Fruit fly (Drosophila melanogaster): ENCODE measurements around the gene dos.

The dos gene

DNA sequence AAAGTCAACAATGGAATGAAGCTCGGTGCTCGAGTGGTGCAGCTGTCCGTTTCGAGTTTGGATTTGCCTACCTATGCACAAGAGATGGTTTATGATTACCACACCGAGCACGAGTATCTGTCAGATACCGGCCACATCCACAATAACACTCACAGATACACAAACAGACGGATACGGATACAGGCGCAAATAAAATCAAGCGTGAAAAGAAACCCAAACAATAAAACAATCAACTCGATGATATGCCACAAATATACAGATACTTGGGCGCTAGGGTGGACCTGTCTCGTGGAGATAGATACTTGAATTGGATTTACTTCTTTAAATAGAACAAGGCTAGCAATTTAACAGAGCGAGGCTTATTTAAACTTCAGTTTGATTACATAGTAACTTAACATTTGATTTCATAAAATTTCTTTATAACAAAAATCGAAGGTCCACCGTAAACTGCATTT lies 18.9 kb upstream of the dos start (continued):
- TF ChIP-seq HLH3B (GFP tag; IDR thresholded peaks at IDR 0.05) (peak; percentile 52; the same call in 1 of the 2 replicates), nom (GFP tag; optimal IDR thresholded peaks at IDR 0.05) (peak; percentile 73), pnt (GFP tag; optimal IDR thresholded peaks at IDR 0.05) (no peak), unc-4 (GFP tag; IDR thresholded peaks at IDR 0.05; ENCODE audit: partially characterized antibody) (no peak), Scr (GFP tag; IDR thresholded peaks at IDR 0.05; ENCODE audit: partially characterized antibody) (no peak), Taf1 (GFP tag; IDR thresholded peaks at IDR 0.05) (no peak), sisA (GFP tag; IDR thresholded peaks at IDR 0.05) (peak; percentile 18; the same call in 1 of the 2 replicates), sens (GFP tag) (peak; percentile 86), emc (GFP tag; optimal IDR thresholded peaks at IDR 0.05) (no peak), CG8924 (tag; optimal IDR thresholded peaks at IDR 0.05) (peak; percentile 44), CG12155 (GFP tag; optimal IDR thresholded peaks at IDR 0.05) (no peak), PHDP (tag; optimal IDR thresholded peaks at IDR 0.05) (peak; percentile 65), dysf (GFP tag; IDR thresholded peaks at IDR 0.05) (peak; percentile 59; the same call in 1 of the 3 replicates), CG4328 (GFP tag; optimal IDR thresholded peaks at IDR 0.05) (no peak), CG12391 (tag; optimal IDR thresholded peaks at IDR 0.05) (peak; percentile 60), ci (GFP tag; IDR thresholded peaks at IDR 0.05) (peak; percentile 85), E2f1 (GFP tag; IDR thresholded peaks at IDR 0.05) (no peak), Stat92E (GFP tag; optimal IDR thresholded peaks at IDR 0.05) (no peak), CG15073 (GFP tag; optimal IDR thresholded peaks at IDR 0.05) (no peak), Bgb (GFP tag; IDR thresholded peaks at IDR 0.05; ENCODE audit: partially characterized antibody) (no peak), tup (GFP tag; optimal IDR thresholded peaks at IDR 0.05) (no peak), CoRest (tag; optimal IDR thresholded peaks at IDR 0.05) (peak; percentile 31), lab (GFP tag; optimal IDR thresholded peaks at IDR 0.05) (peak; percentile 70), CG6254 (GFP tag; optimal IDR thresholded peaks at IDR 0.05) (peak; percentile 57), CG8359 (GFP tag; optimal IDR thresholded peaks at IDR 0.05; ENCODE audit: borderline replicate concordance) (no peak), gcm (GFP tag; optimal IDR thresholded peaks at IDR 0.05) (peak; percentile 55), Spps (tag; optimal IDR thresholded peaks at IDR 0.05) (peak; percentile 26), CG31441 (GFP tag; IDR thresholded peaks at IDR 0.05) (peak; percentile 70; the same call in 1 of the 2 replicates), CG10147 (GFP tag; optimal IDR thresholded peaks at IDR 0.05) (peak; percentile 33), CG17829 (tag; optimal IDR thresholded peaks at IDR 0.05) (peak; percentile 44), CG32767 (GFP tag; IDR thresholded peaks at IDR 0.05) (0 out of 2 replicates have a peak, but pooled peaks have one; percentile 52), CG11247 (GFP tag; IDR thresholded peaks at IDR 0.05) (no peak), Awh (GFP tag; IDR thresholded peaks at IDR 0.05) (peak; percentile 56; the same call in 1 of the 2 replicates), CG30403 (GFP tag; optimal IDR thresholded peaks at IDR 0.05) (peak; percentile 36), Eip74EF (GFP tag; optimal IDR thresholded peaks at IDR 0.05) (peak in 1 of 2 experiments; percentile 38), ttk (GFP tag; IDR thresholded peaks at IDR 0.05) (no peak), Hsf (GFP tag; optimal IDR thresholded peaks at IDR 0.05) (peak; percentile 32), CG14710 (tag; optimal IDR thresholded peaks at IDR 0.05) (peak; percentile 23), slbo (GFP tag; IDR thresholded peaks at IDR 0.05) (no peak), CG11093 (GFP tag; IDR thresholded peaks at IDR 0.05) (no peak), mirr (GFP tag; optimal IDR thresholded peaks at IDR 0.05) (peak; percentile 52), tgo (GFP tag; IDR thresholded peaks at IDR 0.05) (peak; percentile 13; the same call in 1 of the 3 replicates), E2f2 (GFP tag; IDR thresholded peaks at IDR 0.05) (peak; percentile 38; the same call in 1 of the 2 replicates), CG18599 (GFP tag; optimal IDR thresholded peaks at IDR 0.05) (peak; percentile 33), B-H1 (GFP tag; IDR thresholded peaks at IDR 0.05) (peak; percentile 42; the same call in 2 of the 3 replicates), Lpt (GFP tag; optimal IDR thresholded peaks at IDR 0.05) (no peak), Xbp1 (GFP tag; optimal IDR thresholded peaks at IDR 0.05) (peak; percentile 48), Hey (tag; optimal IDR thresholded peaks at IDR 0.05) (no peak), Six4 (GFP tag; optimal IDR thresholded peaks at IDR 0.05) (no peak), Asciz (GFP tag; optimal IDR thresholded peaks at IDR 0.05) (peak; percentile 55)
